Worm (Caenorhabditis elegans): ENCODE measurements around the gene F48G7.12.

F48G7.12 gene

DNA sequence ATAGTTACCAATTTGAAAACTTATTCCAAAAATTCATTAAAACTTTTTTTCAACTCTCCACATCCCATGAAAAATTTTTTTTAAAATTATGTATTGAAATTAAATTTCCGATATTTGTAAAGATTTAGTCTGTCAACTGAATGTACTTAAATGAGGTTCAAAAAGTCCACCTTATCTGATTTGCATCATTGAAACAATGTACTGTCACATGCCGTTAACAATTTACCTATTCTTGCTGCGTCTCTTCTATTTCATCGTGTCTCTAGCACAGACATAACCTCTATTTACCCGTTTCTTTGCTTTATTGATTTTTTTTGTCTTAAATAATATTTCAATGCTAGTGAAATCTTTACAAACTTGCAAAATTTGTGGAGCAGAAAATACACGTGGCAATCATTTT is 35.8 kb downstream of the F48G7.12 start, which contains the start of gene nhr-90:
TSS of gene nhr-90 (plus strand) at position 296 of the 400 bp plus-strand sequence.
- TF ChIP-seq nhr-232 (tag; optimal IDR thresholded peaks at IDR 0.05) (no peak), zip-5 (tag; optimal IDR thresholded peaks at IDR 0.05) (no peak), ceh-48 (tag; optimal IDR thresholded peaks at IDR 0.05) (no peak)

DNA sequence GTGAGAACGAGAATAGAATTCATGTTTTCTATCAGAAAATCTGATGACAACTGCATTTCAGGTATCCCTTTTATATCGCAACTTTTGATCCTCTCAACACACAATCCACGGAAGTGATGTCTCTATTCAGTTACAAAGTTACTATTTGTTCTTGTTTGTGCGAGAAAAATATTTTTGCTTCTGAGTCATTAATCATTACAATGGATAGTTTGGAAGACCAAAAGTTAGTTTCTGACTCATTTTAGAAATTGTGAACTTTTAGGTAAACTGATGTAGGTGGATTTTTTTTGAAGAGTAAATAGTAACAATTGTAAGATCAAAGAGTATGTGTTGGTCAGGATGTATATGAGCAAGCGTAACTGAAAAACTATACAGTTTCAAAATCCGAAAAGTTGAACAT is 36.4 kb downstream of the F48G7.12 start, which contains the start of gene srlf-36:
TSS of gene srlf-36 (minus strand) at position 101 of the 400 bp plus-strand sequence.
- TF ChIP-seq dve-1 (tag; optimal IDR thresholded peaks at IDR 0.05) (no peak), ztf-16 (tag; optimal IDR thresholded peaks at IDR 0.05) (no peak), eyg-1 (tag; optimal IDR thresholded peaks at IDR 0.05) (no peak), nhr-11 (tag; optimal IDR thresholded peaks at IDR 0.05) (no peak), fkh-6 (tag; optimal IDR thresholded peaks at IDR 0.05) (no peak), C38D4.7 (GFP tag; optimal IDR thresholded peaks at IDR 0.05) (no peak)

DNA sequence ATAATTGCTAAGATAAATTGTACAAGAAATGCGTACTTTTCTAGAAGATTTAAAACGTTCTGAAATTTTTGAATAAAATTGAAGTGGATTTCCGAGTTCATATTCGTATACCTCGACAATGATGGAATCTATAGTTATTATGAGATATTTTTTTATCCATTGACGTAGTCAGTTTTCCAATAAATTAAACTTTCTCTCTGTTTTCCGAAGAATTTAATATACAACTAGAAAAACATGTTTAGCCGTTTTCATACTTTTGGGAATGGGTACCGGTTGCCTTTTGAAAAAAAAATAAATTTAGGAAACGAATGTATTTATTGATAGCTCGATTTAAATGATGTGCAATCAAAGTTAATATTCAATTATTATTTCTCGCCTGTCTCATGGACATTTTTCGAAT is 37.2 kb downstream of the F48G7.12 start, which contains the start of gene srw-109:
TSS of gene srw-109 (minus strand) at position 101 of the 400 bp plus-strand sequence.
- no peak for TF ChIP-seq ceh-14 (tag; optimal IDR thresholded peaks at IDR 0.05)
- no peak for TF ChIP-seq ztf-16 (tag; optimal IDR thresholded peaks at IDR 0.05)
- no peak for TF ChIP-seq dmd-4 (tag; optimal IDR thresholded peaks at IDR 0.05; ENCODE audit: borderline replicate concordance)
- no peak for TF ChIP-seq T23F11.4 (GFP tag; optimal IDR thresholded peaks at IDR 0.05)
- TF ChIP-seq madf-2 (tag; optimal IDR thresholded peaks at IDR 0.05), result no peak
- no peak for TF ChIP-seq ceh-31 (tag; optimal IDR thresholded peaks at IDR 0.05)
- TF ChIP-seq ceh-18 (tag; optimal IDR thresholded peaks at IDR 0.05), result no peak
- no peak for TF ChIP-seq fkh-6 (tag; optimal IDR thresholded peaks at IDR 0.05)
- no peak for TF ChIP-seq K09A11.1 (tag; optimal IDR thresholded peaks at IDR 0.05; ENCODE audit: insufficient read depth)
- no peak for TF ChIP-seq ceh-34 (tag; optimal IDR thresholded peaks at IDR 0.05)
- TF ChIP-seq elt-2 (tag; optimal IDR thresholded peaks at IDR 0.05), result no peak
- no peak for TF ChIP-seq hlh-15 (tag; optimal IDR thresholded peaks at IDR 0.05)
- no peak for TF ChIP-seq npax-4 (tag; optimal IDR thresholded peaks at IDR 0.05)
- TF ChIP-seq sdc-2 (tag; optimal IDR thresholded peaks at IDR 0.05), result no peak
- TF ChIP-seq rnt-1 (tag; optimal IDR thresholded peaks at IDR 0.05), result no peak
- TF ChIP-seq ceh-9 (tag; optimal IDR thresholded peaks at IDR 0.05), result no peak

DNA sequence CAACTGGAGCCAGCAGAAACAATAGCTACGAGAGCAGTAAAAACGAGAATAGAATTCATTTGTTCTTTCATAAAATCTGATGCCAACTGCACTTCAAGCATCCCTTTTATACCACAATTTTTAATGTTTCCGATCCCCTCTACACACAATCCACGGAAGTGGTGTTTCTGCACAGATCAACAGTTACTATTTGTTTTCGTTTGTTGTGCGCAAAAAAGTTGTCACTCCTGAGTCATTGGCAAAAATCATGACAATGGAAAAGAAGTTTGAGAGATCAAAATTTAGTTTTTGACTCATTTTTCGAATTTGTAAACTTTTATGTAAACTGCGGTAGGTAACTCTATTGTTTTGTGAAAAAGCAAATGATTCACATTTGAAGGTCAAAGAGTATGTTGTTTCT is 41.9 kb downstream of the F48G7.12 start, which contains the start of gene srlf-37:
TSS of gene srlf-37 (minus strand) at position 101 of the 400 bp plus-strand sequence.
- no peak for TF ChIP-seq lin-11 (tag; optimal IDR thresholded peaks at IDR 0.05)

DNA sequence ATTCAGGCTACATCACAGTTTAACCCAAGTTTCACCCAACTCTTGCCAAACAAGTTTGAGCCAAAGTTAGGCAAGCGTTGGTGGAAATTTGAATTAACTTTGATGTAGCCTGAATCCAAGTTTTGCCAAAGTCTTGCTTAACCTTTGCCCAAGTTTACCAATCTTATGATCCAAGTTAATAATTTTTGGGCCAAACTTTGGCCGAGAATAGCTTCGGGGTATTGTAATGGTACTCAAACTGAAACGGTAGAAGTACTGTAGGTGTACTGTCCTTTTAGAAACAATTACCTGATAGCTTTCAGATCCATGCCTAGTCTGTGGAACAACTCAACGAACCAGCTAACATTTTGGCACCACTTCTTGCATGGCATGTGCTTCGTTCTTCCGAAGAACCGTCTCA is 45.8 kb downstream of the F48G7.12 start, which contains the start of gene nhr-251:
TSS of gene nhr-251 (plus strand) at position 301 of the 400 bp plus-strand sequence.
- TF ChIP-seq fkh-10 (GFP tag; optimal IDR thresholded peaks at IDR 0.05) (no peak), ahr-1 (tag; optimal IDR thresholded peaks at IDR 0.05) (no peak), nhr-11 (tag; optimal IDR thresholded peaks at IDR 0.05) (no peak)

DNA sequence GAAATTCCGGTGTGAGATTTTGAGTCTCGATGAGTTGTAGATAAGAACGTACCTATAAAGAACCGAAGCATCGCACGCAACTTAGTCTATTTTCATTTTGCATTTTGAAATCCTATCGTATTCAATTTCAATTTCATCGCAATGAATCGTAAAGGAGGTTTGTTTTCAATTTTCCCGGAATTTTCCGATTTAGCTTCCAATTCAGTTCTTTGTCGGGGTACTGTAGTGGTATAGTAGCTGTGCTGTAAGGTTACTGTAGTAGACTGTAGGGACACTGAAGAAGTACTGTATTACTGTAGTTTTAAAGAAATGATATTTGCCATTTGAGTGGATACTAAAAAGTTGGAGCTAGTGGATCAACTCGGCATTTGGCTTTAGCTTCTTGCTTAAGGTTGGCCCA is 46.2 kb downstream of the F48G7.12 start:
- TF ChIP-seq tbx-7 (tag; optimal IDR thresholded peaks at IDR 0.05) (no peak), nhr-11 (tag; optimal IDR thresholded peaks at IDR 0.05) (no peak), sox-4 (tag; optimal IDR thresholded peaks at IDR 0.05) (no peak), ceh-19 (GFP tag; optimal IDR thresholded peaks at IDR 0.05) (no peak), ahr-1 (tag; optimal IDR thresholded peaks at IDR 0.05) (no peak), unc-42 (tag; optimal IDR thresholded peaks at IDR 0.05) (no peak), unc-55 (GFP tag; optimal IDR thresholded peaks at IDR 0.05) (no peak), ceh-9 (tag; optimal IDR thresholded peaks at IDR 0.05) (no peak), C08G9.2 (tag; optimal IDR thresholded peaks at IDR 0.05) (no peak), ceh-22 (tag; optimal IDR thresholded peaks at IDR 0.05) (no peak), eyg-1 (tag; optimal IDR thresholded peaks at IDR 0.05) (no peak), gmeb-2 (tag; optimal IDR thresholded peaks at IDR 0.05) (no peak), pha-2 (tag; optimal IDR thresholded peaks at IDR 0.05) (no peak), ztf-16 (tag; optimal IDR thresholded peaks at IDR 0.05) (no peak)
